Worm (Caenorhabditis elegans) whole organism, midembryonic: ENCODE measurements around the gene ugt-62.

Experiments used
- T22C8.4 ChIP-seq: fragments of 200-800 bp; sonication (Bioruptor generic); IDR thresholded peaks from 2 replicates; pipeline ENCODE4 v1.3.6; 2022; ENCODE audit warnings: missing genetic modification characterization, missing compliant biosample characterization
- cog-1 ChIP-seq: sonication (generic microtip); optimal IDR thresholded peaks from 2 replicates; lab custom pipeline; 2016; ENCODE audit warnings: missing genetic modification characterization, missing compliant biosample characterization
- flt-1 ChIP-seq: fragments of 200-800 bp; sonication (Bioruptor generic); IDR thresholded peaks from 2 replicates; pipeline ENCODE4 v1.3.6; 2022; ENCODE audit warnings: missing genetic modification characterization, missing compliant biosample characterization
- klf-2 ChIP-seq: fragments of 200-800 bp; sonication (Bioruptor generic); conservative IDR thresholded peaks from 2 replicates; pipeline ENCODE4 v1.3.6; 2022; ENCODE audit warnings: missing genetic modification reagents, missing genetic modification characterization, missing compliant biosample characterization
- med-1 ChIP-seq: sonication (generic microtip); optimal IDR thresholded peaks from 2 replicates; lab custom pipeline; 2017; ENCODE audit warnings: missing genetic modification characterization, mild to moderate bottlenecking, missing compliant biosample characterization, antibody characterized with exemption, missing genetic modification reagents; ENCODE audit not compliant: insufficient read depth
- ref-1 ChIP-seq: fragments of 200-800 bp; sonication (Bioruptor generic); conservative IDR thresholded peaks from 2 replicates; pipeline ENCODE4 v1.3.6; 2022; ENCODE audit warnings: missing genetic modification reagents, missing genetic modification characterization, missing compliant biosample characterization
- tab-1 ChIP-seq: fragments of 200-800 bp; sonication (Bioruptor generic); IDR thresholded peaks from 2 replicates; pipeline ENCODE4 v1.3.6; 2022; ENCODE audit warnings: missing genetic modification characterization, missing compliant biosample characterization
- ztf-23 ChIP-seq: fragments of 200-800 bp; sonication (Bioruptor generic); IDR thresholded peaks from 2 replicates; pipeline ENCODE4 v1.3.6; 2022; ENCODE audit warnings: missing genetic modification reagents, missing genetic modification characterization, missing compliant biosample characterization
- ztf-29 ChIP-seq: fragments of 200-800 bp; sonication (Bioruptor generic); IDR thresholded peaks from 2 replicates; pipeline ENCODE4 v1.3.6; 2022; ENCODE audit warnings: missing genetic modification reagents, missing genetic modification characterization, missing compliant biosample characterization

- TF ChIP-seq flt-1 (GFP tag; lab: Robert Waterston, UW) (no peak), med-1 (no peak), tab-1 (GFP tag; lab: Robert Waterston, UW) (no peak), ref-1 (GFP tag; lab: Robert Waterston, UW) (no peak), klf-2 (GFP tag; lab: Robert Waterston, UW) (no peak), ztf-23 (GFP tag; lab: Robert Waterston, UW) (no peak), ztf-29 (GFP tag; lab: Robert Waterston, UW) (no peak), T22C8.4 (GFP tag; lab: Robert Waterston, UW) (no peak), cog-1 (tag; lab: Kevin White, UChicago) (no peak)
Measured at ce11 chrIII:4519410-4519809, 21.0 kb downstream of the ugt-62 start.
